Worm (Caenorhabditis elegans): ENCODE measurements around the gene tomm-7.

DNA sequence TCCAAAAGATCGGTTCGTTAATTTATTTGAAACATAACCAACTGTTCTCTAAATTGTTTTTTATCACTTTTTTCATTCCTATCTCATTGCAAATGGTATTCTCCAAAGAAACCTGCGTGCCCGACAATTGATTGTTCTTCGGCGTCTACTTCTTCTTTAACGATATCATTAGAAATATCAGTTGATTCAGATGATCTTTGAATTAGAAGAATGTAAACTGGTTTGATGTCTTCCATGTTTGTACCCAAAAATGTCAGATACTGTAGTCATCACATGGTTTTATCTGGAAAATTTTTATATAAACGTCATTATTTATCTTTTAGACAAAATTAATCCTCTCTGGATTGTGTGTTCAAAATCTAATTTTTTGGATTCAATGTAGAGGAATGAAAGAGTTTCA is 38.3 kb downstream of the tomm-7 start:
- TF ChIP-seq him-1 (tag; optimal IDR thresholded peaks at IDR 0.05), result no peak
- TF ChIP-seq W03F9.2 (tag; optimal IDR thresholded peaks at IDR 0.05), result no peak

Data from whole organism, L4/young adult.